Fruit fly (Drosophila melanogaster): ENCODE data around the gene CG34238.

The CG34238 gene

dm6 chr3L:10674940-10675339 lies 48.6 kb downstream of the CG34238 start:
- TF ChIP-seq kay (GFP tag; ENCODE audit: borderline replicate concordance) (no peak), CG11617 (GFP tag; optimal IDR thresholded peaks at IDR 0.05) (no peak), toe (GFP tag; optimal IDR thresholded peaks at IDR 0.05) (no peak), Hr96 (GFP tag; optimal IDR thresholded peaks at IDR 0.05) (no peak), bab1 (GFP tag; optimal IDR thresholded peaks at IDR 0.05) (no peak), cic (GFP tag; optimal IDR thresholded peaks at IDR 0.05) (no peak), CG14711 (tag; optimal IDR thresholded peaks at IDR 0.05) (peak; percentile 6)

dm6 chr3L:10675635-10676393 lies 49.5 kb downstream of the CG34238 start:
- TF ChIP-seq pad (GFP tag; optimal IDR thresholded peaks at IDR 0.05) (no peak), CG11617 (GFP tag; optimal IDR thresholded peaks at IDR 0.05) (peak; percentile 5), kay (GFP tag; ENCODE audit: borderline replicate concordance) (peak; percentile 67), tj (GFP tag; optimal IDR thresholded peaks at IDR 0.05) (peak; percentile 98)

All from whole organism, adult.